Worm (Caenorhabditis elegans): ENCODE measurements around the gene C10B5.1.

Gene C10B5.1

DNA sequence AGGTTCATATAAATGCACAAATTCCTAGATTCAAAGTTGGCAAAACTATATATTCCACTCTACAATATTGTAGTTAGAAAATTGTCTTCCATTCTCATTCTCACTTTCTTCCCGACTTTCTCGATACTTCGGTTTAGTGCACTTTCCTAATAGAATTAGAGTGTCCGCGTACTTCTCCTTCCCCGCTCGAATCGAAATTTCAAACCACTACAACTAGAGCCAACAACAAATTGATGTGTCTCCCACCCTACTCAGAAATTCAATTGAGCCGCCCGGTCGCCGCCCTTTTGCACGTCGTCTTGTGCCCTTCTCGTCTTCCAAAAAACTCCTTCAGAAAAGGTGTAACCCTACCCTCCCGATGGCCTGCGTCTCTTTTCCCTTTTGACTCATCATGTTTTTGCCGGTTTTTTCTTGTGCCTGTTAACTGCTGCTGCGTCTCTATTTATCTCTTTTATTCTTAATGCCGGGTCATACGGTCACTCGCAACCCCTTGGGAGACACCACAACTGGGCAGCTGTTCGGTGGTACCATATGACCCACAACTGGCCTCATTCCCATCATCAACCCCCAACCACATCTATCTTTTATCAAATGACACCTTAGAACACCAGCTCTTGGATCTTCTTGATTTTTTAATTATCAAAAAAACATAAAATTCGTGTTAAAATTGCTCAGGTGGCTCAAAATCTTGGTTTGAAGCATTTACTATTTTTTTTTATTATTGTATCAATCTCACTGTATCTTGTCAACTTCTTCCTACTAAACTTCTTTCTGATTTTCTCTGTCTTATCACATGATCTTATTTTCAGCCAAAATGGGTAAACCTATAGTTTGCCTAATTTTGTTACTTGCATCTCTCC is 13.3 kb downstream of the C10B5.1 start, which contains the start of gene tag-196:
TSS of gene tag-196 (plus strand) at position 810 of the 860 bp plus-strand sequence.
- TF ChIP-seq flt-1 (GFP tag; IDR thresholded peaks at IDR 0.05) (peak; percentile 43; the same call in 1 of the 2 replicates), ztf-23 (GFP tag; IDR thresholded peaks at IDR 0.05) (no peak)

DNA sequence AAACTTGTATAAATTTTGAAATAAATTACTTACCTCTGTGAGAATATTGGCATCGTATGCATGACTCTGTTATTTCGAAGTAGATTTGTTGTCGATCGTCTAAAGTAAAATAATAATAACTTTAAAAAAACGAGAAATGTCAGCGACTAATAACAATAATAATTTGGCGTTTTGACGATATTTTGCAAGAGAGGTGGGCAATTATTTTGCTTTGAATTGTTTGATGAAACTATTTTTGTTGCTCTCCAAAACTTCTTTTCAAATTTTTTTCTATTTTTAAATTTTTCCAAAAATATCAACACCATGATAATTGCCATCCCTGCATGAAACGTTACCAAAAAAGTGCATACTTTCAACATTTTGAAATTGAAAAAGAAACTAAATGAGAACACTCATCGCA is 18.1 kb downstream of the C10B5.1 start, which contains the start of gene F41E6.7:
TSS of gene F41E6.7 (minus strand) at position 101 of the 400 bp plus-strand sequence.
- TF ChIP-seq tab-1 (GFP tag; IDR thresholded peaks at IDR 0.05) = no peak
- no peak for TF ChIP-seq klf-2 (GFP tag; conservative IDR thresholded peaks at IDR 0.05)
- TF ChIP-seq ztf-29 (GFP tag; IDR thresholded peaks at IDR 0.05) = no peak
- no peak for TF ChIP-seq cog-1 (tag; optimal IDR thresholded peaks at IDR 0.05)
- no peak for TF ChIP-seq med-1 (GFP tag; optimal IDR thresholded peaks at IDR 0.05; ENCODE audit: insufficient read depth)
- no peak for TF ChIP-seq ztf-23 (GFP tag; IDR thresholded peaks at IDR 0.05)
- no peak for TF ChIP-seq flt-1 (GFP tag; IDR thresholded peaks at IDR 0.05)
- no peak for TF ChIP-seq T22C8.4 (GFP tag; IDR thresholded peaks at IDR 0.05)
- TF ChIP-seq ref-1 (GFP tag; conservative IDR thresholded peaks at IDR 0.05) = no peak

DNA sequence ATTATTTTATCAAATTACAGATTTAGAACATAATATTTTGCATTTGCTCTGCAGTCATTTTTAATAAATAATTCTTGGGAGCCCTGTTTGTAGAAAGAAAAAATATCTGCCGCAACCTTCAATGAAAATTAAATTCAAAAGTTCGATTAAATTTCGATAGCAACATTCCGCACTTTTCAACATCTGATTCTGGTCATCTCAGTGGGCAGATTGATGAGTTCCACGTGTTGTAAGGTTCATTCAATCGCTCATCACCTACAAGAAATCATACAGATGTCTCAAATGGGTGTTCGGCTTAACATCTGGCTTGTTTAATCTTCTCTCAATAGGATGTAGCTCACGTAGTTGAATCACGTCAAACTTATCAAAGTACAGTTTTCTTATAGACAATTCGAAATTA is 18.9 kb downstream of the C10B5.1 start:
- no peak for TF ChIP-seq flt-1 (GFP tag; IDR thresholded peaks at IDR 0.05)

DNA sequence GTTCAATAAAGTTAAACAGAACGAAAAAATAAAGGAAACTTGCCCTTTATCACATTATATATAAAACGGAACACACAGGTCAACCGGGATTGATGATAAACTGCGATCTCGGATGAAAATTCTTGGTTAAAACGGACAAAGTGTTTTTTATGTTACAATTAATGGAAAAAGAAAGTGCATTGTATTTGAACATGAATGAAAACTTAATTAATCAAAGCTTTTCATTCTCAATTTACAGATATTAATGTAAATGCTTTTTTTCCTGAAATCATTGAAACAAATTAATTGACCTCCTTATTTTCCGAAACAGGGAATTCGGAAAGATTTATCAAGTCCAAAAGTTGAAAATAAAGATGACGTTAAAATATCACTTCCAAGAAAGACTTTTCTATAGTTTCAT is 20.4 kb downstream of the C10B5.1 start, which contains the start of gene F41E6.8:
TSS of gene F41E6.8 (minus strand) at position 101 of the 400 bp plus-strand sequence.
- TF ChIP-seq ref-1 (GFP tag; conservative IDR thresholded peaks at IDR 0.05) = no peak
- TF ChIP-seq flt-1 (GFP tag; IDR thresholded peaks at IDR 0.05) = no peak
- no peak for TF ChIP-seq ztf-29 (GFP tag; IDR thresholded peaks at IDR 0.05)
- no peak for TF ChIP-seq T22C8.4 (GFP tag; IDR thresholded peaks at IDR 0.05)
- no peak for TF ChIP-seq klf-2 (GFP tag; conservative IDR thresholded peaks at IDR 0.05)

DNA sequence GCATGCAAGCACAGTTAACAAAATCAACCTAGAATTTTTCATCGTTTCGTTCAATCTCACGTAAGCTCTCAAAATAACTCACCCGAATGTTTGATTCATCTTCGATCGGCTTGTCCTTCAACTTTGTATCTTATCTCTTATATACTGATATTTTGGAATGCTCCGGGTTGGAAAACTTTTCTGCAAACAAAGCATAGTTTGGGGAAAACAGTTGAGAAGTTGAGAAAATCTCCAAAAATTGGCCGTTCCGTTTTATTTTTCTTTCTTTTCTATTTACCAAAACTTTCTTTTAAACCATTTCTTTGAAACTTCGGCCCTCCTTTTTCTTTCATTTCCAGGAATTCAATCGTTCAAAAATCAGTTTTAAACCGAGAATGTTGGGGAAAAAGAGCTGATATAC is 21.6 kb downstream of the C10B5.1 start, which contains the start of gene F41E6.15:
TSS of gene F41E6.15 (minus strand) at position 101 of the 400 bp plus-strand sequence.
- TF ChIP-seq tab-1 (GFP tag; IDR thresholded peaks at IDR 0.05) (no peak), ref-1 (GFP tag; conservative IDR thresholded peaks at IDR 0.05) (no peak), cog-1 (tag; optimal IDR thresholded peaks at IDR 0.05) (no peak), T22C8.4 (GFP tag; IDR thresholded peaks at IDR 0.05) (no peak), flt-1 (GFP tag; IDR thresholded peaks at IDR 0.05) (no peak), ztf-29 (GFP tag; IDR thresholded peaks at IDR 0.05) (no peak), ztf-23 (GFP tag; IDR thresholded peaks at IDR 0.05) (no peak), klf-2 (GFP tag; conservative IDR thresholded peaks at IDR 0.05) (no peak), med-1 (GFP tag; optimal IDR thresholded peaks at IDR 0.05; ENCODE audit: insufficient read depth) (no peak)

DNA sequence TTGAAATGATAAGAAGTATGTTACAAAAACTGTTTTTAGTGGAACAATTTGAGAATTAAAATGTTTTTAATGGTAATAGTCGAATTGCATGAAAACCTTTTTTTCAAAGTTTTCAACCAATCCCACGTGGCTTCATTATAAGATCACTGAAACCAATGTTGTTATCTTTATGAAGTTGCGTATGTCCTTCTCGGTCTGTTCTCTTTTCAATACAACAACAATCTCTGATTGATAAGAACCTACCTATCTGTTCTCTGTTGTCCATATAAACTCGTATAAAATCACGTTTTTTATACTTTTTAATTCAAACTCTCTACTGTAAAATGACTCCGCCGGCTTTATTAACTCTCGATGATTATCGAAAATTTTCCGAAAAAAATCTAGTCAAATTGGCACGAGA is 22.2 kb downstream of the C10B5.1 start, which contains the start of gene F41E6.5:
TSS of gene F41E6.5 (plus strand) at position 209 of the 400 bp plus-strand sequence.
- no peak for TF ChIP-seq tab-1 (GFP tag; IDR thresholded peaks at IDR 0.05)
- no peak for TF ChIP-seq ztf-23 (GFP tag; IDR thresholded peaks at IDR 0.05)
- no peak for TF ChIP-seq ref-1 (GFP tag; conservative IDR thresholded peaks at IDR 0.05)
- TF ChIP-seq flt-1 (GFP tag; IDR thresholded peaks at IDR 0.05) = no peak
- no peak for TF ChIP-seq med-1 (GFP tag; optimal IDR thresholded peaks at IDR 0.05; ENCODE audit: insufficient read depth)
- TF ChIP-seq cog-1 (tag; optimal IDR thresholded peaks at IDR 0.05) = no peak
- TF ChIP-seq T22C8.4 (GFP tag; IDR thresholded peaks at IDR 0.05) = no peak
- no peak for TF ChIP-seq ztf-29 (GFP tag; IDR thresholded peaks at IDR 0.05)
- TF ChIP-seq klf-2 (GFP tag; conservative IDR thresholded peaks at IDR 0.05) = no peak

DNA sequence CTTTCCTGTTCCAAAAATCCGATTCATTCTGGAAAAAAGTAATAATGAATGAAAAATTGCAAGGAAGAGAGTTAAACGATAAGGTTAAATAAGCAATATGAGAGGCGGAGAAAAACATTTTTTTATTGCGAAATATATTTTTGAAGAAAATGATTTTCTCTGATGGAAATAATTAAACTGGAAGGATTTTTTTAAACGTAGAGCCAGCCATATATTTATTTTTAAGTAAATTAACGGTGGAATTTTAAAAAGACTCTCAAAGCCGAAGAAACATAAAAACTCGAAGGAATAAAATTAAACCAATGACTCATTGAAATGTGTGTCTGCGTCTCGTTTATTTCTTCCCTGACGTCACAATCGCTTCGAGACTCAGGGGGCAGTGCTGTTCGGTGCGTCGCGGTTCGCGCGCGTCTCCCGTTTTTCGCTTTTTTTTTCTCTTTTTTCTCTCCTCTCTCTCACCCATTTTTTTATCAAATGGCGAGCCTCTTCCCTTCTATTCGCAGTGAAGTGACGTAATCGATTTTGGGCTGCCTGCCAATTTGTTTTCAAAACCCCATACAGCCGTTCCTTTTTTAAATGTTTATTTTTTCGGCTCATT is 25.1 kb downstream of the C10B5.1 start, which contains the start of gene vps-60:
TSS of gene vps-60 (minus strand) at position 30 of the 598 bp plus-strand sequence.
- TF ChIP-seq tab-1 (GFP tag; IDR thresholded peaks at IDR 0.05) = no peak
- 0 out of 2 replicates have a peak, but pooled peaks have one; percentile 31 for TF ChIP-seq ztf-23 (GFP tag; IDR thresholded peaks at IDR 0.05)
- no peak for TF ChIP-seq med-1 (GFP tag; optimal IDR thresholded peaks at IDR 0.05; ENCODE audit: insufficient read depth)
- TF ChIP-seq ref-1 (GFP tag; conservative IDR thresholded peaks at IDR 0.05) = no peak
- TF ChIP-seq T22C8.4 (GFP tag; IDR thresholded peaks at IDR 0.05) = no peak
- peak; percentile 71 for TF ChIP-seq cog-1 (tag; optimal IDR thresholded peaks at IDR 0.05)
- TF ChIP-seq klf-2 (GFP tag; conservative IDR thresholded peaks at IDR 0.05) = no peak
- no peak for TF ChIP-seq ztf-29 (GFP tag; IDR thresholded peaks at IDR 0.05)
- 0 out of 2 replicates have a peak, but pooled peaks have one; percentile 26 for TF ChIP-seq flt-1 (GFP tag; IDR thresholded peaks at IDR 0.05)

DNA sequence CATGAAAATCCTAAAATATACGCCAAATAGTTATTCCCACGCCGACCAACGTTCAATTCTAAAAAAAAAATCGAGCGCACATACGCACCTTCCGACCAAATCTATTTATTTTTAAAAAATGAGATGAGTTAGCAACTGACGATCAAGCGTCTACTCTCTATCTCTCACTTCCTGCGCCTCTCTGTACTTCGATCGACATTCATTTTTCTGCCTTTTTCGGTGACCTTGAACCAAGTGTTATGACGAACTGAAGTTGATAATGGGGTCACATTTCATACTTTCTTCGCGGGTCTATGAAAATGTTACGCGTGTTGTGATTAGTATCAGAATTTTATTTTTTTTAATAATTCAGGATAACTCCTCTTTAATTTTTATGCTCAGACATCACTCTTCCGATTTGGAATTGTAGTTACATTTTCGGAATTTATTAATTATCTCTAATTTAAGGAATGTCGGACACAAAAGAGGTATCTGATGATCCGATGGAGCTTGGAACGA is 26.3 kb downstream of the C10B5.1 start, which contains the start of gene smk-1:
TSS of gene smk-1 (plus strand) at position 448 of the 498 bp plus-strand sequence.
- TF ChIP-seq klf-2 (GFP tag; conservative IDR thresholded peaks at IDR 0.05) = no peak
- TF ChIP-seq T22C8.4 (GFP tag; IDR thresholded peaks at IDR 0.05) = no peak
- TF ChIP-seq med-1 (GFP tag; optimal IDR thresholded peaks at IDR 0.05; ENCODE audit: insufficient read depth) = no peak
- TF ChIP-seq ztf-23 (GFP tag; IDR thresholded peaks at IDR 0.05) = no peak
- TF ChIP-seq flt-1 (GFP tag; IDR thresholded peaks at IDR 0.05) = no peak
- no peak for TF ChIP-seq tab-1 (GFP tag; IDR thresholded peaks at IDR 0.05)
- TF ChIP-seq cog-1 (tag; optimal IDR thresholded peaks at IDR 0.05) = no peak
- no peak for TF ChIP-seq ztf-29 (GFP tag; IDR thresholded peaks at IDR 0.05)
- no peak for TF ChIP-seq ref-1 (GFP tag; conservative IDR thresholded peaks at IDR 0.05)

DNA sequence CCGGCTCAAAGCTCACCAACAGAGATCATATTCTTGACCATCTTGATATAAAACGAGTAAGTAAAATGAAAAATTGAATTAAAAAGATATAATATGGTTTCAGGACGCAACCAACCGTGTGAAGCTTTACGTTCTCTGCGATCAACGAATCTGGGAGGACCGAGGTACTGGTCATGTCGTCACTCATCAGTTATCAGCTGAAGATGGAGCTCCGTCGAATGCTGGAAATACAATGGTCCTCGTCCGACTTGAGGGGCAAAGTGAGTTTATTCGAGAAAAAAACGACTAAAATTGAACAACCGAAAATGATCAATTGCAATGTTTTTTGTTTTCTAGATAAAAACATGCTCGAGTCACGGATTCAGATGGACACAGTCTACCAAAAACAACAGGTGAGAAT is 27.4 kb downstream of the C10B5.1 start:
- TF ChIP-seq flt-1 (GFP tag; IDR thresholded peaks at IDR 0.05) = no peak
- no peak for TF ChIP-seq cog-1 (tag; optimal IDR thresholded peaks at IDR 0.05)
